Fruit fly (Drosophila melanogaster) whole organism, embryonic: ENCODE results near the gene CG3408.

Experiments
- Atf3 ChIP-seq: fragments of 200-800 bp; sonication (Bioruptor generic); optimal IDR thresholded peaks from 3 replicates; lab custom pipeline; 2016; ENCODE audit warnings: missing biosample characterization, missing genetic modification characterization
- CG10209 ChIP-seq: fragments of 200-800 bp; sonication (Bioruptor generic); optimal IDR thresholded peaks from 3 replicates; lab custom pipeline; 2017; ENCODE audit warnings: missing biosample characterization, mild to moderate bottlenecking, missing genetic modification characterization, missing genetic modification reagents
- CG10267 ChIP-seq: fragments of 200-800 bp; sonication (Bioruptor generic); optimal IDR thresholded peaks from 2 replicates; lab custom pipeline; 2018; ENCODE audit warnings: missing biosample characterization, mild to moderate bottlenecking, missing genetic modification characterization, moderate library complexity
- CG10274 ChIP-seq: fragments of 200-800 bp; sonication (Bioruptor generic); optimal IDR thresholded peaks from 3 replicates; lab custom pipeline; 2017; ENCODE audit warnings: missing biosample characterization, mild to moderate bottlenecking, missing genetic modification characterization
- CG11093 ChIP-seq: fragments of 200-800 bp; sonication (Bioruptor generic); IDR thresholded peaks from 3 replicates; pipeline ENCODE4 v1.3.6; 2022; ENCODE audit warnings: missing biosample characterization, missing genetic modification characterization
- CG11398 ChIP-seq: fragments of 200-800 bp; sonication (Bioruptor generic); optimal IDR thresholded peaks from 2 replicates; lab custom pipeline; 2016; ENCODE audit warnings: missing biosample characterization, missing genetic modification characterization
- CG11696 ChIP-seq: fragments of 200-800 bp; sonication (Bioruptor generic); IDR thresholded peaks from 2 replicates; pipeline ENCODE4 v1.3.6; 2022; ENCODE audit warnings: missing biosample characterization, missing genetic modification characterization
- CG12071 ChIP-seq: fragments of 200-800 bp; sonication (Bioruptor generic); optimal IDR thresholded peaks from 3 replicates; lab custom pipeline; 2018; ENCODE audit warnings: missing biosample characterization, mild to moderate bottlenecking, missing genetic modification characterization
- CG1233 ChIP-seq: fragments of 200-800 bp; sonication (Bioruptor generic); optimal IDR thresholded peaks from 4 replicates; lab custom pipeline; 2018; ENCODE audit warnings: missing biosample characterization, mild to moderate bottlenecking, missing genetic modification characterization
- CG12659 ChIP-seq: fragments of 200-800 bp; sonication (Bioruptor generic); optimal IDR thresholded peaks from 3 replicates; lab custom pipeline; 2017; ENCODE audit warnings: mild to moderate bottlenecking, missing biosample characterization, missing genetic modification reagents, missing genetic modification characterization
- CG15696 ChIP-seq: fragments of 200-800 bp; sonication (Bioruptor generic); optimal IDR thresholded peaks from 2 replicates; lab custom pipeline; 2019; ENCODE audit warnings: missing biosample characterization, mild to moderate bottlenecking, missing genetic modification characterization, moderate library complexity
- CG1602 ChIP-seq: fragments of 200-800 bp; sonication (Bioruptor generic); optimal IDR thresholded peaks from 3 replicates; lab custom pipeline; 2016; ENCODE audit warnings: missing biosample characterization, missing genetic modification characterization
- CG1792 ChIP-seq: fragments of 200-800 bp; sonication (Bioruptor generic); optimal IDR thresholded peaks from 2 replicates; lab custom pipeline; 2016; ENCODE audit warnings: missing biosample characterization, missing genetic modification characterization
- CG18011 ChIP-seq: fragments of 200-800 bp; sonication (Bioruptor generic); optimal IDR thresholded peaks from 2 replicates; lab custom pipeline; 2017; ENCODE audit warnings: missing biosample characterization, missing genetic modification characterization, mild to moderate bottlenecking, moderate library complexity, missing genotype
- CG33557 ChIP-seq: fragments of 200-800 bp; sonication (Bioruptor generic); optimal IDR thresholded peaks from 2 replicates; lab custom pipeline; 2019; ENCODE audit warnings: missing biosample characterization, mild to moderate bottlenecking, missing genetic modification characterization, moderate library complexity
- CG4360 ChIP-seq: fragments of 200-800 bp; sonication (Bioruptor generic); IDR thresholded peaks from 2 replicates; pipeline ENCODE4 v1.3.6; 2022; ENCODE audit warnings: missing biosample characterization, missing genetic modification characterization
- CG4424 ChIP-seq: fragments of 200-800 bp; sonication (Bioruptor generic); optimal IDR thresholded peaks from 3 replicates; lab custom pipeline; 2016; ENCODE audit warnings: missing biosample characterization, missing genetic modification characterization
- CG5953 ChIP-seq: fragments of 200-800 bp; sonication (Bioruptor generic); IDR thresholded peaks from 2 replicates; pipeline ENCODE4 v1.3.6; 2022; ENCODE audit warnings: missing biosample characterization, missing genetic modification characterization
- CG6689 ChIP-seq: fragments of 200-800 bp; sonication (Bioruptor generic); IDR thresholded peaks from 2 replicates; pipeline ENCODE4 v1.3.6; 2022; ENCODE audit warnings: missing biosample characterization, missing genetic modification characterization
- CG6765 ChIP-seq: fragments of 200-800 bp; sonication (Bioruptor generic); optimal IDR thresholded peaks from 3 replicates; lab custom pipeline; 2017; ENCODE audit warnings: missing biosample characterization, mild to moderate bottlenecking, missing genetic modification characterization
- CG6854 ChIP-seq: fragments of 200-800 bp; sonication (Bioruptor generic); optimal IDR thresholded peaks from 3 replicates; lab custom pipeline; 2017; ENCODE audit warnings: missing biosample characterization, mild to moderate bottlenecking, missing genetic modification characterization
- CG7271 ChIP-seq: fragments of 200-800 bp; sonication (Bioruptor generic); optimal IDR thresholded peaks from 2 replicates; lab custom pipeline; 2018; ENCODE audit warnings: missing biosample characterization, mild to moderate bottlenecking, missing genetic modification characterization, moderate library complexity
- CG7745 ChIP-seq: fragments of 200-800 bp; sonication (Bioruptor generic); optimal IDR thresholded peaks from 2 replicates; lab custom pipeline; 2018; ENCODE audit warnings: missing biosample characterization, mild to moderate bottlenecking, missing genetic modification characterization, moderate library complexity
- CG9437 ChIP-seq: fragments of 200-800 bp; sonication (Bioruptor generic); optimal IDR thresholded peaks from 2 replicates; lab custom pipeline; 2018; ENCODE audit warnings: missing biosample characterization, mild to moderate bottlenecking, missing genetic modification characterization
- CG9727 ChIP-seq: fragments of 200-800 bp; sonication (Bioruptor generic); optimal IDR thresholded peaks from 3 replicates; lab custom pipeline; 2017; ENCODE audit warnings: missing biosample characterization, mild to moderate bottlenecking, missing genetic modification characterization
- CG9797 ChIP-seq: fragments of 200-800 bp; sonication (Bioruptor generic); optimal IDR thresholded peaks from 3 replicates; lab custom pipeline; 2018; ENCODE audit warnings: missing biosample characterization, mild to moderate bottlenecking, missing genetic modification characterization
- Elba2 ChIP-seq: fragments of 200-800 bp; sonication (Bioruptor generic); optimal IDR thresholded peaks from 3 replicates; lab custom pipeline; 2016; ENCODE audit warnings: missing biosample characterization, missing genetic modification characterization
- Ets65A ChIP-seq: fragments of 200-800 bp; sonication (Bioruptor generic); peaks from one replicate; lab custom pipeline; 2016; ENCODE audit warnings: missing biosample characterization, missing genetic modification characterization
- HHEX ChIP-seq: fragments of 200-800 bp; sonication (Bioruptor generic); optimal IDR thresholded peaks from 3 replicates; lab custom pipeline; 2017; ENCODE audit warnings: missing biosample characterization, mild to moderate bottlenecking, missing genetic modification characterization, missing genetic modification reagents
- HmgZ ChIP-seq: fragments of 200-800 bp; sonication (Bioruptor generic); optimal IDR thresholded peaks from 2 replicates; lab custom pipeline; 2018; ENCODE audit warnings: missing biosample characterization, mild to moderate bottlenecking, missing genetic modification characterization
- Hmr ChIP-seq: fragments of 200-800 bp; sonication (Bioruptor generic); optimal IDR thresholded peaks from 3 replicates; lab custom pipeline; 2017; ENCODE audit warnings: mild to moderate bottlenecking, missing biosample characterization, missing genetic modification reagents, missing genetic modification characterization
- Hsf ChIP-seq: fragments of 200-800 bp; sonication (Bioruptor generic); optimal IDR thresholded peaks from 3 replicates; lab custom pipeline; 2016; ENCODE audit warnings: missing biosample characterization, missing genetic modification characterization
- NFAT ChIP-seq: fragments of 200-800 bp; sonication (Bioruptor generic); IDR thresholded peaks from 2 replicates; pipeline ENCODE4 v1.3.6; 2022; ENCODE audit warnings: missing biosample characterization, missing genetic modification characterization
- Oaz ChIP-seq: fragments of 200-800 bp; sonication (Bioruptor generic); IDR thresholded peaks from 2 replicates; pipeline ENCODE4 v1.3.6; 2022; ENCODE audit warnings: missing biosample characterization, missing genetic modification characterization
- Sry-β ChIP-seq: fragments of 200-800 bp; sonication (Bioruptor generic); optimal IDR thresholded peaks from 2 replicates; lab custom pipeline; 2018; ENCODE audit warnings: missing biosample characterization, mild to moderate bottlenecking, missing genetic modification characterization, moderate library complexity
- Sry-δ ChIP-seq: fragments of 200-800 bp; sonication (Bioruptor generic); optimal IDR thresholded peaks from 2 replicates; lab custom pipeline; 2016; ENCODE audit warnings: missing biosample characterization, missing genetic modification characterization
- ab ChIP-seq: fragments of 200-800 bp; sonication (Bioruptor generic); optimal IDR thresholded peaks from 2 replicates; lab custom pipeline; 2016; ENCODE audit warnings: missing biosample characterization, missing genetic modification characterization
- cad ChIP-seq: fragments of >200 bp; optimal IDR thresholded peaks from 2 replicates; lab custom pipeline; 2017; ENCODE audit warnings: missing biosample characterization, missing genetic modification characterization
- dati ChIP-seq: fragments of 200-800 bp; sonication (Bioruptor generic); IDR thresholded peaks from 2 replicates; pipeline ENCODE4 v1.3.6; 2022; ENCODE audit warnings: missing biosample characterization, missing genetic modification characterization
- ems ChIP-seq: fragments of 200-800 bp; sonication (Bioruptor generic); optimal IDR thresholded peaks from 3 replicates; lab custom pipeline; 2016; ENCODE audit warnings: missing biosample characterization, missing genetic modification characterization
- fd96Cb ChIP-seq: fragments of 200-800 bp; sonication (Bioruptor generic); optimal IDR thresholded peaks from 2 replicates; lab custom pipeline; 2018; ENCODE audit warnings: missing biosample characterization, mild to moderate bottlenecking, missing genetic modification characterization, moderate library complexity
- gem ChIP-seq: fragments of 200-800 bp; sonication (Bioruptor generic); optimal IDR thresholded peaks from 2 replicates; lab custom pipeline; 2019; ENCODE audit warnings: missing biosample characterization, mild to moderate bottlenecking, missing genetic modification characterization, moderate library complexity
- gfzf ChIP-seq: fragments of 200-800 bp; sonication (Bioruptor generic); optimal IDR thresholded peaks from 2 replicates; lab custom pipeline; 2016; ENCODE audit warnings: missing biosample characterization, mild to moderate bottlenecking, missing genetic modification characterization, moderate library complexity
- insv ChIP-seq, 2 experiments: fragments of 200-800 bp; sonication (Bioruptor generic); optimal IDR thresholded peaks; 3 replicates each; lab custom pipeline; 2016 to 2018; ENCODE audit warnings: missing biosample characterization in 2 of 2, missing genetic modification characterization in 2 of 2
- sens ChIP-seq: fragments of 200-800 bp; sonication (Bioruptor generic); peaks from one replicate; lab custom pipeline; 2016; ENCODE audit warnings: missing biosample characterization, missing genetic modification characterization
- sima ChIP-seq: fragments of 200-800 bp; sonication (Bioruptor generic); optimal IDR thresholded peaks from 2 replicates; lab custom pipeline; 2016; ENCODE audit warnings: missing biosample characterization, missing genetic modification characterization
- sob ChIP-seq: fragments of 200-800 bp; sonication (Bioruptor generic); IDR thresholded peaks from 2 replicates; pipeline ENCODE4 v1.3.6; 2022; ENCODE audit warnings: missing biosample characterization, missing genetic modification characterization
- ssp ChIP-seq: fragments of 200-800 bp; sonication (Bioruptor generic); IDR thresholded peaks from 2 replicates; pipeline ENCODE4 v1.3.6; 2022; ENCODE audit warnings: missing biosample characterization, missing genetic modification characterization
- toy ChIP-seq: fragments of 200-800 bp; sonication (Bioruptor generic); IDR thresholded peaks from 2 replicates; pipeline ENCODE4 v1.3.6; 2022; ENCODE audit warnings: missing biosample characterization, missing genetic modification characterization
- tx ChIP-seq: fragments of 200-800 bp; sonication (Bioruptor generic); optimal IDR thresholded peaks from 2 replicates; lab custom pipeline; 2016; ENCODE audit warnings: missing biosample characterization, missing genetic modification characterization
- wor ChIP-seq: fragments of 200-800 bp; sonication (Bioruptor generic); IDR thresholded peaks from 2 replicates; pipeline ENCODE4 v1.3.6; 2022; ENCODE audit warnings: missing biosample characterization, missing genetic modification characterization

The CG3408 gene

DNA sequence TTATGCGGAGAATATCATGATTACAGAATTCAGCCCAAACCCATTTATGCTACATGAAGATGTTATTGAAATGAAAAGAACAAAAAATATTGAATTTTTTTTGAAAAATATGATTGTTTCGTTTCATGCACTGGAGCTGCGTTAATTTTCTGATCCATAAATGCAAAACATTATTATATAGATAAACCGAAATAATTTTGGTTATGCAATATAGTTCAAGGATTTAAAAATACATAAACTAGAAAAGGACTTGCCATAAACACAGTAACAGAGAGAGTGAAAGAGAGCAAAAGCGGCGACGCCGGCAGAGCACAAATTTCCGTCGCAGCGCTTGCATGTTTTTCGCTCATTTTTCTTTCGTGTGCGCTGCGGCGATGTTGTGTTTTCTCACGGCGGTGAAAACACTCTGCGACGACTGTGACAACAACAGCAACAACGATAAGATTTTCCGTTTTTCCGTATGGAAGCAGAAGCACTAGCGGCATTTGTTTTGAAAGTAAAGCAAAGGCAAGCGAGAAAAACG, 47.1 kb downstream of the CG3408 start (continued):
- TF ChIP-seq ssp (GFP tag; lab: Robert Waterston, UW) (0 out of 2 replicates have a peak, but pooled peaks have one; percentile 6), CG1602 (GFP tag; lab: Kevin White, UChicago) (peak; percentile 75), sens (GFP tag; lab: Kevin White, UChicago) (peak; percentile 98), CG6854 (peak; percentile 92), CG12071 (GFP tag; lab: Kevin White, UChicago) (peak; percentile 84), gfzf (GFP tag; lab: Kevin White, UChicago) (no peak), CG7745 (tag; lab: Kevin White, UChicago) (no peak), fd96Cb (peak; percentile 90), ab (GFP tag; lab: Kevin White, UChicago) (no peak), tx (GFP tag; lab: Kevin White, UChicago) (peak; percentile 59), CG7271 (peak; percentile 49), CG10274 (GFP tag; lab: Kevin White, UChicago) (peak; percentile 51), wor (peak; percentile 65), dati (no peak; the same call in 1 of the 2 replicates), CG11696 (peak; percentile 35; the same call in 1 of the 2 replicates), CG9727 (peak; percentile 92), Hsf (peak; percentile 86), sob (GFP tag; lab: Robert Waterston, UW) (peak; percentile 74), Oaz (GFP tag; lab: Robert Waterston, UW) (peak; percentile 59), CG5953 (peak; percentile 51; the same call in 1 of the 2 replicates), ems (GFP tag; lab: Kevin White, UChicago) (peak; percentile 87), CG10267 (tag; lab: Kevin White, UChicago) (peak; percentile 92), gem (peak; percentile 97), Ets65A (no peak), CG1233 (GFP tag; lab: Kevin White, UChicago) (peak; percentile 77), CG15696 (tag; lab: Kevin White, UChicago) (peak; percentile 90), CG11093 (GFP tag; lab: Robert Waterston, UW) (0 out of 3 replicates have a peak, but pooled peaks have one; percentile 26), CG4424 (GFP tag; lab: Kevin White, UChicago) (peak; percentile 84), Sry-β (peak; percentile 54), toy (GFP tag; lab: Robert Waterston, UW) (no peak), insv (GFP tag; optimal IDR thresholded peaks at IDR 0.05; lab: Kevin White, UChicago) (peak in 1 of 2 experiments; percentile 63), CG1792 (GFP tag; lab: Kevin White, UChicago) (peak; percentile 41), sima (GFP tag; lab: Kevin White, UChicago) (no peak), CG10209 (GFP tag; lab: Kevin White, UChicago) (peak; percentile 88), cad (GFP tag; lab: Kevin White, UChicago) (no peak), CG6689 (GFP tag; lab: Robert Waterston, UW) (peak; percentile 82), Sry-δ (GFP tag; lab: Kevin White, UChicago) (peak; percentile 15), CG9437 (GFP tag; lab: Kevin White, UChicago) (peak; percentile 85), CG33557 (GFP tag; lab: Kevin White, UChicago) (peak; percentile 92), CG4360 (GFP tag; lab: Robert Waterston, UW) (peak; percentile 81), HHEX (peak; percentile 83), Elba2 (GFP tag; lab: Kevin White, UChicago) (no peak), HmgZ (tag; lab: Kevin White, UChicago) (peak; percentile 88), CG11398 (peak; percentile 71), Hmr (GFP tag; lab: Kevin White, UChicago) (peak; percentile 92), Atf3 (peak; percentile 19), NFAT (GFP tag; lab: Robert Waterston, UW) (peak; percentile 9; the same call in 1 of the 2 replicates), CG18011 (GFP tag; lab: Kevin White, UChicago) (peak; percentile 52), CG9797 (peak; percentile 4), CG12659 (GFP tag; lab: Kevin White, UChicago) (peak; percentile 86), CG6765 (GFP tag; lab: Kevin White, UChicago) (peak; percentile 88)
